Fruit fly (Drosophila melanogaster): ENCODE measurements around the gene CG18558.
A peak's percentile ranks its signal among the peaks of the same experiment; 100 is the strongest.

Gene CG18558

DNA sequence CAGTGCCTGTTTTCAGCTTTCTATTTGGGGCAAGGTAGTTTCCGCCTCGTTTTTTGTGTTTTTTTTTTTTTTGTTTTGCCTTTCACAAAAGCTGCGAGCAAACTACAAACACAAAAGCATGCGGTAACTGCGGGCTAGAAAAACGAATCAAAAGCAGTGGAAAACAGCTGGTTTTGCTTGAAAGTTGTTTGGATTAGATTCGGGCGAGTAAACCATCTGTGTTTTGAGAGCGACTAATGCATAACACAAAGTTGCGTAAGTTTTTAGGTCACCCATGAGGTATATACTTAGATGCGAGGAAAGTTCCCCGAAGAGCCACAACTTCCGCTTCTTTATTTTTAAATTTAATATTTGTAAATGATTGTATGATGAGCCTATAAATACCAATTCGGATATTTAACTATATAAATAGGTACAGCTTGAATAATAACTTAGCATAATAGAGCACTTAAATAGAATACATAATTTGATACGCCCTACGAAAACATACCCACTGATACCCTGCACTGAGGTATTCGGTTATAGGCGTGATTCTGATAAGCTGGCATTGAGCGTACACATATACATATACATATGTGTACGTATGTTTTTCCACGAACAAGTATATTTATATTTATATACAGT is 28.1 kb upstream of the CG18558 start (continued):
- TF ChIP-seq pfk (GFP tag; optimal IDR thresholded peaks at IDR 0.05): no peak
- peak; percentile 10 for TF ChIP-seq ems (GFP tag; optimal IDR thresholded peaks at IDR 0.05)
- TF ChIP-seq ind (GFP tag; optimal IDR thresholded peaks at IDR 0.05): no peak
- TF ChIP-seq Hey (tag; optimal IDR thresholded peaks at IDR 0.05): no peak
- no peak for TF ChIP-seq Rx (GFP tag; IDR thresholded peaks at IDR 0.05)
- TF ChIP-seq Chrac-16 (GFP tag; optimal IDR thresholded peaks at IDR 0.05): no peak
- TF ChIP-seq odd (GFP tag; optimal IDR thresholded peaks at IDR 0.05): peak; percentile 16
- TF ChIP-seq vnd (GFP tag; IDR thresholded peaks at IDR 0.05; ENCODE audit: partially characterized antibody): no peak
- TF ChIP-seq sob (GFP tag; IDR thresholded peaks at IDR 0.05): peak; percentile 51; the same call in 1 of the 2 replicates
- TF ChIP-seq cg (GFP tag; optimal IDR thresholded peaks at IDR 0.05): peak; percentile 44
- no peak for TF ChIP-seq Side (GFP tag; optimal IDR thresholded peaks at IDR 0.05)
- TF ChIP-seq sd (tag; optimal IDR thresholded peaks at IDR 0.05): peak; percentile 95
- 0 out of 3 replicates have a peak, but pooled peaks have one; percentile 17 for TF ChIP-seq ase (GFP tag; IDR thresholded peaks at IDR 0.05)
- 0 out of 3 replicates have a peak, but pooled peaks have one; percentile 43 for TF ChIP-seq so (GFP tag; IDR thresholded peaks at IDR 0.05)
- TF ChIP-seq CG42726 (GFP tag; IDR thresholded peaks at IDR 0.05; ENCODE audit: partially characterized antibody): no peak
- peak; percentile 28; the same call in 1 of the 2 replicates for TF ChIP-seq stc (GFP tag; IDR thresholded peaks at IDR 0.05)
- peak in 1 of 2 experiments; percentile 85 for TF ChIP-seq Eip74EF (GFP tag; optimal IDR thresholded peaks at IDR 0.05)
- TF ChIP-seq CG17186 (GFP tag; optimal IDR thresholded peaks at IDR 0.05): no peak
- no peak for TF ChIP-seq rib (GFP tag; IDR thresholded peaks at IDR 0.05)
- no peak for TF ChIP-seq sim (GFP tag; IDR thresholded peaks at IDR 0.05)
- TF ChIP-seq lilli (GFP tag; optimal IDR thresholded peaks at IDR 0.05): peak; percentile 56
- no peak for TF ChIP-seq Lim3 (GFP tag; IDR thresholded peaks at IDR 0.05)
- TF ChIP-seq Blimp-1 (GFP tag; optimal IDR thresholded peaks at IDR 0.05): peak; percentile 56
- no peak for TF ChIP-seq sna (GFP tag; IDR thresholded peaks at IDR 0.05; ENCODE audit: partially characterized antibody)
- peak; percentile 29 for TF ChIP-seq CG2712 (tag; optimal IDR thresholded peaks at IDR 0.05)
- peak; percentile 50 for TF ChIP-seq CG11504 (tag; optimal IDR thresholded peaks at IDR 0.05)
- peak; percentile 60 for TF ChIP-seq dmrt99B (tag; optimal IDR thresholded peaks at IDR 0.05)
- no peak for TF ChIP-seq Neu2 (GFP tag; optimal IDR thresholded peaks at IDR 0.05; ENCODE audit: borderline replicate concordance)
- peak; percentile 59 for TF ChIP-seq lab (GFP tag; optimal IDR thresholded peaks at IDR 0.05)
- no peak for TF ChIP-seq CG33213 (GFP tag; optimal IDR thresholded peaks at IDR 0.05)
- no peak for TF ChIP-seq unc-4 (GFP tag; IDR thresholded peaks at IDR 0.05; ENCODE audit: partially characterized antibody)
- peak; percentile 2 for TF ChIP-seq exex (tag; optimal IDR thresholded peaks at IDR 0.05)
- no peak for TF ChIP-seq NK7.1 (GFP tag; optimal IDR thresholded peaks at IDR 0.05)
- peak; percentile 72 for TF ChIP-seq Atf6 (GFP tag; IDR thresholded peaks at IDR 0.05)
- TF ChIP-seq Dref (GFP tag; IDR thresholded peaks at IDR 0.05): no peak
- TF ChIP-seq grau (tag; optimal IDR thresholded peaks at IDR 0.05): peak; percentile 52
- no peak for TF ChIP-seq CG11093 (GFP tag; IDR thresholded peaks at IDR 0.05)
- TF ChIP-seq C15 (GFP tag; IDR thresholded peaks at IDR 0.05): no peak
- TF ChIP-seq Asciz (GFP tag; optimal IDR thresholded peaks at IDR 0.05): no peak
- no peak for TF ChIP-seq CG12942 (GFP tag; optimal IDR thresholded peaks at IDR 0.05)
- TF ChIP-seq wek (GFP tag; optimal IDR thresholded peaks at IDR 0.05): no peak
- no peak for TF ChIP-seq CG16779 (GFP tag; IDR thresholded peaks at IDR 0.05)
- TF ChIP-seq Dip3 (GFP tag; optimal IDR thresholded peaks at IDR 0.05): no peak
- TF ChIP-seq ap (GFP tag; IDR thresholded peaks at IDR 0.05): no peak
- peak; percentile 49 for TF ChIP-seq CG18619 (GFP tag; optimal IDR thresholded peaks at IDR 0.05)
- TF ChIP-seq lmd (GFP tag; IDR thresholded peaks at IDR 0.05): peak; percentile 59
- peak; percentile 91 for TF ChIP-seq CG7987 (GFP tag; optimal IDR thresholded peaks at IDR 0.05)
- peak; percentile 31; the same call in 1 of the 2 replicates for TF ChIP-seq Ada2b (GFP tag; IDR thresholded peaks at IDR 0.05)
- TF ChIP-seq CoRest (tag; optimal IDR thresholded peaks at IDR 0.05): peak; percentile 55
- peak; percentile 15 for TF ChIP-seq CG12104 (GFP tag; optimal IDR thresholded peaks at IDR 0.05)
